Worm (Caenorhabditis elegans): ENCODE results near the gene T11F8.5.
"Not testable (repeated sequence)": the region's sequence is repeated elsewhere in the genome, so short reads cannot be mapped to it uniquely, and the experiment has no call there.

The T11F8.5 gene

DNA sequence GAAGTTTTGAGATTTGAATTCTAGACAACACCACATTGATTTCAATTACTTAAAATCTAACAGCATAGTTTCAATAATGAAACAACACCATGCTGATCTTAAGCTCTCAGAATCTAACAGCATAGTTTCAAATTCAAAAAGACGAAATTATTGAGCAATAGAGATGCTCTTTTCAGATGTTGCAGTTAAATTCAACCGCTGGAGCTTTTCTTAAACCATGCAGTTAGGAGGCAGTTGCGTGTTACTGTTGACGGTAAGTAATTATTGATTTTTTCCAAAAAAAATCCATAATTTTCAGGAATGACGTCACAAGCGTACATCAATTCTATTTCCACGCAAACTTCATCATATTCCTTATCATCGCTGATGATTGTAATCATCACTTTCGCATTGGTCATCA lies at the start of gene T11F8.5:
Gene T11F8.5, plus strand, starts transcription at position 301 of the 400 bp plus-strand sequence.
- TF ChIP-seq ama-1 (optimal IDR thresholded peaks at IDR 0.05) (no peak), unc-42 (tag; optimal IDR thresholded peaks at IDR 0.05) (no peak), ceh-14 (tag; optimal IDR thresholded peaks at IDR 0.05) (no peak), ceh-45 (GFP tag; IDR thresholded peaks at IDR 0.05) (no peak), hlh-6 (tag; optimal IDR thresholded peaks at IDR 0.05) (no peak), lin-11 (tag; optimal IDR thresholded peaks at IDR 0.05) (no peak), pax-1 (tag; optimal IDR thresholded peaks at IDR 0.05) (no peak), fkh-10 (GFP tag; optimal IDR thresholded peaks at IDR 0.05) (no peak), fkh-6 (tag; optimal IDR thresholded peaks at IDR 0.05) (no peak), pha-4 (tag; optimal IDR thresholded peaks at IDR 0.05) (no peak), eyg-1 (tag; optimal IDR thresholded peaks at IDR 0.05) (no peak), ceh-19 (GFP tag; optimal IDR thresholded peaks at IDR 0.05) (no peak), unc-86 (tag; optimal IDR thresholded peaks at IDR 0.05) (no peak), F13H6.1 (tag; optimal IDR thresholded peaks at IDR 0.05) (no peak), C08G9.2 (tag; optimal IDR thresholded peaks at IDR 0.05) (no peak), tbx-7 (tag; optimal IDR thresholded peaks at IDR 0.05) (no peak), syd-9 (tag; optimal IDR thresholded peaks at IDR 0.05) (no peak), ceh-30 (tag; optimal IDR thresholded peaks at IDR 0.05) (no peak), K02D7.2 (tag; optimal IDR thresholded peaks at IDR 0.05) (no peak)

DNA sequence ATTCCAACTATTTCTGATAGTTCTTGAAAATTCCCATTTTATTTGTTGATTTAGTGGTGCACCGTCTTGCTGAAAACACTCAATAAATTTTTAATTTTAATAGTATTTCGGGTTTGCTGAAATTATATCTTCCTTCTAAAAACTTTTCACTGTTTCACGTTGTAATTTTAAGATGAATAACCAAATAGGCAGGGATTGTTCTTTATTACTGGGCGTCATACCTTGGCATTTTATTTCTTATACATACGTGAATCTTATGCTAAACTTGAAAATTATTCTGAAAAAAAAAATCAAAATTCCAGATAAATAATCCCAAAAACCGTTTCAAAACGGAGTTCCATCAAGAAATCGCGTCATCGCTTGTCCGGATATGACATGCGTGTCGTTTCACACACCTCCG lies 44.1 kb upstream of the T11F8.5 start, which contains the start of gene mgl-3:
Gene mgl-3, plus strand, starts transcription at position 301 of the 400 bp plus-strand sequence.
- TF ChIP-seq unc-86 (tag; optimal IDR thresholded peaks at IDR 0.05): no peak
- no peak for TF ChIP-seq Y22D7AL.16 (tag; optimal IDR thresholded peaks at IDR 0.05)
- no peak for TF ChIP-seq fax-1 (tag; optimal IDR thresholded peaks at IDR 0.05)
- no peak for TF ChIP-seq ceh-30 (tag; optimal IDR thresholded peaks at IDR 0.05)
- TF ChIP-seq eyg-1 (tag; optimal IDR thresholded peaks at IDR 0.05): no peak
- TF ChIP-seq C08G9.2 (tag; optimal IDR thresholded peaks at IDR 0.05): no peak

ce11 chrIV:5452667-5453066 lies 30.2 kb upstream of the T11F8.5 start, which contains the start of gene Y4C6A.4:
Gene Y4C6A.4, plus strand, starts transcription at chrIV:5452967.
- no peak for TF ChIP-seq hlh-15 (tag; optimal IDR thresholded peaks at IDR 0.05)
- TF ChIP-seq ceh-19 (GFP tag; optimal IDR thresholded peaks at IDR 0.05): no peak
- TF ChIP-seq ahr-1 (tag; optimal IDR thresholded peaks at IDR 0.05): no peak
- TF ChIP-seq pha-4 (tag; optimal IDR thresholded peaks at IDR 0.05): no peak
- TF ChIP-seq ceh-34 (tag; optimal IDR thresholded peaks at IDR 0.05): no peak
- no peak for TF ChIP-seq rnt-1 (tag; optimal IDR thresholded peaks at IDR 0.05)
- no peak for TF ChIP-seq ceh-45 (GFP tag; IDR thresholded peaks at IDR 0.05)
- TF ChIP-seq fkh-10 (GFP tag; optimal IDR thresholded peaks at IDR 0.05): no peak
- no peak for TF ChIP-seq nfya-1 (tag; optimal IDR thresholded peaks at IDR 0.05)
- no peak for TF ChIP-seq ets-4 (tag; optimal IDR thresholded peaks at IDR 0.05)
- TF ChIP-seq ttx-3 (tag; optimal IDR thresholded peaks at IDR 0.05): no peak
- no peak for TF ChIP-seq nhr-232 (tag; optimal IDR thresholded peaks at IDR 0.05)
- TF ChIP-seq ceh-9 (tag; optimal IDR thresholded peaks at IDR 0.05): no peak
- no peak for TF ChIP-seq sox-2 (GFP tag; IDR thresholded peaks at IDR 0.05)
- TF ChIP-seq hlh-13 (GFP tag; optimal IDR thresholded peaks at IDR 0.05): no peak
- no peak for TF ChIP-seq ceh-48 (tag; optimal IDR thresholded peaks at IDR 0.05)
- no peak for TF ChIP-seq pha-2 (tag; optimal IDR thresholded peaks at IDR 0.05)
- TF ChIP-seq unc-55 (GFP tag; optimal IDR thresholded peaks at IDR 0.05): no peak
- TF ChIP-seq sdc-2 (tag; optimal IDR thresholded peaks at IDR 0.05): no peak
- no peak for TF ChIP-seq ceh-31 (tag; optimal IDR thresholded peaks at IDR 0.05)

DNA sequence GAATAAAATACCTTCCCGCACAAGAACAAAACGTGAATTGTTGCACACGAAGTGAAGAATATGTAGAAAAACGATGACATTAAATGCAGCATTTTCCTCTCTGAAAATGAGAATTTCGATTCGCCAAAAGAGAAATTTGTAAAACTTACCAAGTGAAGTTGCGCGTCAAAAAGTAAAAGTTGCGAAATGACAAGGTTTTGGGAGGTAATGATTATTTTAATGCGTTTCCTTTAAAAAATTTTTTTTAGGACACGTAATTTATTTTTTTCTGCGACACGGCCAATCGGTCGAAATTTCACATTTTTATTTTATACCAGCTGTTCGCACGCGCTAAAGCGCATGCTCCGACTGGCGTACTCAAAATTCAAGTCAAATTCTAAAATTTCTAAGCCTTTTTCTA lies 26.8 kb upstream of the T11F8.5 start, which contains the start of gene Y4C6A.3:
Gene Y4C6A.3, minus strand, starts transcription at position 101 of the 400 bp plus-strand sequence.
- TF ChIP-seq K02D7.2 (tag; optimal IDR thresholded peaks at IDR 0.05); ceh-19 (GFP tag; optimal IDR thresholded peaks at IDR 0.05); fax-1 (tag; optimal IDR thresholded peaks at IDR 0.05): not testable (repeated sequence)
